Worm (Caenorhabditis elegans) whole organism, early embryonic: ENCODE data around the gene srh-207.

ENCODE experiments used
- ama-1 ChIP-seq: fragments of 150-350 bp; optimal IDR thresholded peaks from 2 replicates; lab custom pipeline; 2014
- ceh-36 ChIP-seq: sonication (generic microtip); optimal IDR thresholded peaks from 2 replicates; lab custom pipeline; 2016; ENCODE audit warnings: missing genetic modification characterization, inconsistent platforms, missing compliant biosample characterization
- flt-1 ChIP-seq: fragments of 200-800 bp; sonication (Bioruptor generic); IDR thresholded peaks from 2 replicates; pipeline ENCODE4 v1.3.6; 2022; ENCODE audit warnings: missing genetic modification characterization, missing compliant biosample characterization
- scrt-1 ChIP-seq: fragments of 200-800 bp; sonication (Bioruptor generic); IDR thresholded peaks from 2 replicates; pipeline ENCODE4 v1.3.6; 2022; ENCODE audit warnings: missing genetic modification characterization, missing compliant biosample characterization
- tra-4 ChIP-seq: sonication (generic microtip); optimal IDR thresholded peaks from 2 replicates; lab custom pipeline; 2017; ENCODE audit warnings: missing genetic modification characterization, missing compliant biosample characterization

DNA sequence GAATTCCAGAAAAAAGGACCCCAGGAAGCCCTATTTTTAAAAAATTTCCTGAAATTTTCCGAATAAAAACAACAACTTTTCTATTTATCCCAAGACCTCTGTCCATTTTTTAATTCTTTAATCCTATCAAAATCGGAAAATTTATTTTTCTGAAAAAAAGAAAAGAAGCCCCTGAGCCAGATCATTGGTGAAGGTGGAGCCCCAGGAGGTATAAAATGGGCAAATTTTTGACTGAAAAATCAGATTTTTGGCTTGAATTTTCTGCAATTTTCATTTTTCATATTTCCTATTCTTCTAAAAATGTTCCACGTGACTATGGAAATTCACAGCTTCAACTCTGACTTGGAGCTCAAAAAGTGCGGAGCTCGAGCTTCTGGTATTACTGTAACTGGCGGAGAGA is 31.2 kb downstream of the srh-207 start, which contains the start of gene Y51A2B.8:
- TF ChIP-seq ceh-36 (tag; lab: Kevin White, UChicago) (no peak), scrt-1 (GFP tag; lab: Robert Waterston, UW) (no peak), ama-1 (lab: Kevin White, UChicago) (no peak), flt-1 (GFP tag; lab: Robert Waterston, UW) (no peak), tra-4 (tag; lab: Kevin White, UChicago) (no peak)
